Fruit fly (Drosophila melanogaster) whole organism, embryonic: ENCODE results near the gene CG7483.

Experiments
- CG10979 ChIP-seq: fragments of 200-800 bp; sonication (Bioruptor generic); optimal IDR thresholded peaks from 2 replicates; lab custom pipeline; 2018; ENCODE audit warnings: missing biosample characterization, mild to moderate bottlenecking, missing genetic modification characterization, moderate library complexity
- CG12744 ChIP-seq: fragments of 200-800 bp; sonication (Bioruptor generic); optimal IDR thresholded peaks from 2 replicates; lab custom pipeline; 2016; ENCODE audit warnings: missing biosample characterization, missing genetic modification characterization
- CG17186 ChIP-seq: fragments of 200-800 bp; sonication (Bioruptor generic); optimal IDR thresholded peaks from 3 replicates; lab custom pipeline; 2017; ENCODE audit warnings: missing biosample characterization, missing genetic modification reagents, missing genetic modification characterization
- CG17829 ChIP-seq: fragments of 200-800 bp; optimal IDR thresholded peaks from 2 replicates; lab custom pipeline; 2019; ENCODE audit warnings: missing biosample characterization, mild to moderate bottlenecking, missing genetic modification characterization, moderate library complexity
- CG1792 ChIP-seq: fragments of 200-800 bp; sonication (Bioruptor generic); optimal IDR thresholded peaks from 2 replicates; lab custom pipeline; 2016; ENCODE audit warnings: missing biosample characterization, missing genetic modification characterization
- CG18262 ChIP-seq: fragments of 200-800 bp; optimal IDR thresholded peaks from 3 replicates; lab custom pipeline; 2019; ENCODE audit warnings: missing biosample characterization, mild to moderate bottlenecking, missing genetic modification characterization, moderate library complexity
- CG2120 ChIP-seq: fragments of 200-800 bp; sonication (Bioruptor generic); optimal IDR thresholded peaks from 3 replicates; lab custom pipeline; 2016; ENCODE audit warnings: missing biosample characterization, missing genetic modification characterization
- CG2199 ChIP-seq: fragments of 200-800 bp; sonication (Bioruptor generic); IDR thresholded peaks from 3 replicates; pipeline ENCODE4 v1.3.6; 2022; ENCODE audit warnings: missing biosample characterization, missing genetic modification characterization
- CG2712 ChIP-seq: fragments of 200-800 bp; optimal IDR thresholded peaks from 3 replicates; lab custom pipeline; 2019; ENCODE audit warnings: missing biosample characterization, mild to moderate bottlenecking, missing genetic modification characterization, moderate library complexity
- CG7357 ChIP-seq: fragments of 200-800 bp; sonication (Bioruptor generic); IDR thresholded peaks from 3 replicates; pipeline ENCODE4 v1.3.6; 2022; ENCODE audit warnings: missing biosample characterization, missing genetic modification characterization
- CG7839 ChIP-seq: fragments of 200-800 bp; sonication (Bioruptor generic); optimal IDR thresholded peaks from 3 replicates; lab custom pipeline; 2018; ENCODE audit warnings: missing biosample characterization, mild to moderate bottlenecking, missing genetic modification characterization, moderate library complexity
- CG8944 ChIP-seq: fragments of 200-800 bp; sonication (Bioruptor generic); optimal IDR thresholded peaks from 3 replicates; lab custom pipeline; 2016; ENCODE audit warnings: missing biosample characterization, missing genetic modification characterization
- CG9215 ChIP-seq: fragments of 200-800 bp; sonication (Bioruptor generic); IDR thresholded peaks from 2 replicates; pipeline ENCODE4 v1.3.6; 2022; ENCODE audit warnings: missing biosample characterization, missing genetic modification characterization
- CG9932 ChIP-seq: fragments of 200-800 bp; sonication (Bioruptor generic); IDR thresholded peaks from 2 replicates; pipeline ENCODE4 v1.3.6; 2022; ENCODE audit warnings: missing biosample characterization, missing genetic modification characterization
- Dll ChIP-seq: fragments of 200-800 bp; sonication (Bioruptor generic); IDR thresholded peaks from 4 replicates; pipeline ENCODE4 v1.3.6; 2022; ENCODE audit warnings: missing biosample characterization, missing genetic modification characterization; ENCODE audit not compliant: partially characterized antibody
- Doc3 ChIP-seq: fragments of 200-800 bp; sonication (Bioruptor generic); IDR thresholded peaks from 3 replicates; pipeline ENCODE4 v1.3.6; 2022; ENCODE audit warnings: missing biosample characterization, missing genetic modification characterization; ENCODE audit not compliant: partially characterized antibody
- Dref ChIP-seq: fragments of 200-800 bp; sonication (Bioruptor generic); IDR thresholded peaks from 2 replicates; pipeline ENCODE4 v1.3.6; 2022; ENCODE audit warnings: missing biosample characterization, missing genetic modification characterization
- Fer2 ChIP-seq: fragments of 200-800 bp; sonication (Bioruptor generic); optimal IDR thresholded peaks from 2 replicates; lab custom pipeline; 2018; ENCODE audit warnings: missing biosample characterization, mild to moderate bottlenecking, missing genetic modification characterization, moderate library complexity
- H15 ChIP-seq: fragments of 200-800 bp; sonication (Bioruptor generic); IDR thresholded peaks from 3 replicates; pipeline ENCODE4 v1.3.6; 2022; ENCODE audit warnings: missing biosample characterization, missing genetic modification characterization
- Hand ChIP-seq: fragments of 200-800 bp; sonication (Bioruptor generic); optimal IDR thresholded peaks from 2 replicates; lab custom pipeline; 2017; ENCODE audit warnings: mild to moderate bottlenecking, missing biosample characterization, missing genetic modification reagents, missing genetic modification characterization
- Hey ChIP-seq: fragments of 200-800 bp; sonication (Bioruptor generic); optimal IDR thresholded peaks from 3 replicates; lab custom pipeline; 2018; ENCODE audit warnings: missing biosample characterization, mild to moderate bottlenecking, missing genetic modification characterization
- HmgZ ChIP-seq: fragments of 200-800 bp; sonication (Bioruptor generic); optimal IDR thresholded peaks from 2 replicates; lab custom pipeline; 2018; ENCODE audit warnings: missing biosample characterization, mild to moderate bottlenecking, missing genetic modification characterization
- Meics ChIP-seq: fragments of 200-800 bp; sonication (Bioruptor generic); optimal IDR thresholded peaks from 2 replicates; lab custom pipeline; 2017; ENCODE audit warnings: missing biosample characterization, mild to moderate bottlenecking, missing genetic modification characterization
- NFAT ChIP-seq: fragments of 200-800 bp; sonication (Bioruptor generic); IDR thresholded peaks from 2 replicates; pipeline ENCODE4 v1.3.6; 2022; ENCODE audit warnings: missing biosample characterization, missing genetic modification characterization
- Opbp ChIP-seq: fragments of 200-800 bp; sonication (Bioruptor generic); IDR thresholded peaks from 3 replicates; pipeline ENCODE4 v1.3.6; 2022; ENCODE audit warnings: missing biosample characterization, missing genetic modification characterization; ENCODE audit not compliant: partially characterized antibody
- Sin3A ChIP-seq: fragments of >200 bp; optimal IDR thresholded peaks from 2 replicates; lab custom pipeline; 2018
- Trl ChIP-seq, 3 experiments: fragments of >200 bp in 2 of 3; fragments of 200-800 bp in 1 of 3; sonication (Bioruptor generic) in 1 of 3; optimal IDR thresholded peaks; 2 replicates in 1 of 3; 3 replicates in 2 of 3; lab custom pipeline; 2016 to 2017; ENCODE audit warnings: missing biosample characterization in 1 of 3, missing genetic modification characterization in 1 of 3
- Vsx1 ChIP-seq: fragments of 200-800 bp; sonication (Bioruptor generic); optimal IDR thresholded peaks from 2 replicates; lab custom pipeline; 2017; ENCODE audit warnings: missing biosample characterization, mild to moderate bottlenecking, missing genetic modification characterization, missing genetic modification reagents
- Xbp1 ChIP-seq: fragments of 200-800 bp; sonication (Bioruptor generic); optimal IDR thresholded peaks from 3 replicates; lab custom pipeline; 2016; ENCODE audit warnings: missing biosample characterization, mild to moderate bottlenecking, missing genetic modification characterization
- Xrp1 ChIP-seq: fragments of 200-800 bp; sonication (Bioruptor generic); IDR thresholded peaks from 2 replicates; pipeline ENCODE4 v1.3.6; 2022; ENCODE audit warnings: missing biosample characterization, missing genetic modification characterization
- ase ChIP-seq: fragments of 200-800 bp; sonication (Bioruptor generic); IDR thresholded peaks from 3 replicates; pipeline ENCODE4 v1.3.6; 2022; ENCODE audit warnings: missing biosample characterization, missing genetic modification characterization
- az2 ChIP-seq: fragments of 200-800 bp; sonication (Bioruptor generic); optimal IDR thresholded peaks from 3 replicates; lab custom pipeline; 2016; ENCODE audit warnings: missing biosample characterization, missing genetic modification characterization
- cas ChIP-seq: fragments of 200-800 bp; sonication (Bioruptor generic); IDR thresholded peaks from 2 replicates; pipeline ENCODE4 v1.3.6; 2022; ENCODE audit warnings: missing biosample characterization, missing genetic modification characterization
- ci ChIP-seq: fragments of 200-800 bp; sonication (Bioruptor generic); IDR thresholded peaks from 3 replicates; pipeline ENCODE4 v1.3.6; 2022; ENCODE audit warnings: missing biosample characterization, missing genetic modification characterization
- crp ChIP-seq, 2 experiments: fragments of 200-800 bp; sonication (Bioruptor generic); optimal IDR thresholded peaks; 2 replicates in 1 of 2; 3 replicates in 1 of 2; lab custom pipeline; 2017; ENCODE audit warnings: missing biosample characterization in 2 of 2, missing genetic modification characterization in 2 of 2, mild to moderate bottlenecking in 1 of 2, moderate library complexity in 1 of 2
- ems ChIP-seq: fragments of 200-800 bp; sonication (Bioruptor generic); optimal IDR thresholded peaks from 3 replicates; lab custom pipeline; 2016; ENCODE audit warnings: missing biosample characterization, missing genetic modification characterization
- eyg ChIP-seq: fragments of 200-800 bp; sonication (Bioruptor generic); optimal IDR thresholded peaks from 3 replicates; lab custom pipeline; 2016; ENCODE audit warnings: missing biosample characterization, missing genetic modification characterization
- fd3F ChIP-seq: fragments of 200-800 bp; sonication (Bioruptor generic); optimal IDR thresholded peaks from 2 replicates; lab custom pipeline; 2018; ENCODE audit warnings: missing biosample characterization, mild to moderate bottlenecking, missing genetic modification characterization, moderate library complexity
- hkb ChIP-seq, 2 experiments: fragments of 200-800 bp in 1 of 2; fragments of >200 bp in 1 of 2; sonication (Bioruptor generic) in 1 of 2; IDR thresholded peaks in 1 of 2; optimal IDR thresholded peaks in 1 of 2; 2 replicates each; pipeline versions ENCODE4 v1.3.6 to Lab custom; 2017 to 2022; ENCODE audit warnings: missing biosample characterization in 1 of 2, missing genetic modification characterization in 1 of 2
- lilli ChIP-seq: fragments of 200-800 bp; sonication (Bioruptor generic); optimal IDR thresholded peaks from 3 replicates; lab custom pipeline; 2016; ENCODE audit warnings: missing biosample characterization, missing genetic modification characterization
- phol ChIP-seq: fragments of 200-800 bp; sonication (Bioruptor generic); optimal IDR thresholded peaks from 3 replicates; lab custom pipeline; 2018; ENCODE audit warnings: missing biosample characterization, mild to moderate bottlenecking, missing genetic modification characterization, moderate library complexity
- pros ChIP-seq: fragments of 200-800 bp; sonication (Bioruptor generic); optimal IDR thresholded peaks from 3 replicates; lab custom pipeline; 2019; ENCODE audit warnings: missing biosample characterization, mild to moderate bottlenecking, missing genetic modification characterization, moderate library complexity
- pzg ChIP-seq: fragments of 200-800 bp; sonication (Bioruptor generic); optimal IDR thresholded peaks from 3 replicates; lab custom pipeline; 2018; ENCODE audit warnings: missing biosample characterization, mild to moderate bottlenecking, missing genetic modification characterization, moderate library complexity
- slp2 ChIP-seq: fragments of 200-800 bp; sonication (Bioruptor generic); optimal IDR thresholded peaks from 2 replicates; lab custom pipeline; 2016; ENCODE audit warnings: missing biosample characterization, missing genetic modification characterization
- so ChIP-seq: fragments of 200-800 bp; sonication (Bioruptor generic); IDR thresholded peaks from 3 replicates; pipeline ENCODE4 v1.3.6; 2022; ENCODE audit warnings: missing biosample characterization, missing genetic modification characterization
- sug ChIP-seq: fragments of 200-800 bp; optimal IDR thresholded peaks from 2 replicates; lab custom pipeline; 2019; ENCODE audit warnings: missing biosample characterization, mild to moderate bottlenecking, missing genetic modification characterization, moderate library complexity
- toy ChIP-seq: fragments of 200-800 bp; sonication (Bioruptor generic); IDR thresholded peaks from 2 replicates; pipeline ENCODE4 v1.3.6; 2022; ENCODE audit warnings: missing biosample characterization, missing genetic modification characterization

Gene CG7483

DNA sequence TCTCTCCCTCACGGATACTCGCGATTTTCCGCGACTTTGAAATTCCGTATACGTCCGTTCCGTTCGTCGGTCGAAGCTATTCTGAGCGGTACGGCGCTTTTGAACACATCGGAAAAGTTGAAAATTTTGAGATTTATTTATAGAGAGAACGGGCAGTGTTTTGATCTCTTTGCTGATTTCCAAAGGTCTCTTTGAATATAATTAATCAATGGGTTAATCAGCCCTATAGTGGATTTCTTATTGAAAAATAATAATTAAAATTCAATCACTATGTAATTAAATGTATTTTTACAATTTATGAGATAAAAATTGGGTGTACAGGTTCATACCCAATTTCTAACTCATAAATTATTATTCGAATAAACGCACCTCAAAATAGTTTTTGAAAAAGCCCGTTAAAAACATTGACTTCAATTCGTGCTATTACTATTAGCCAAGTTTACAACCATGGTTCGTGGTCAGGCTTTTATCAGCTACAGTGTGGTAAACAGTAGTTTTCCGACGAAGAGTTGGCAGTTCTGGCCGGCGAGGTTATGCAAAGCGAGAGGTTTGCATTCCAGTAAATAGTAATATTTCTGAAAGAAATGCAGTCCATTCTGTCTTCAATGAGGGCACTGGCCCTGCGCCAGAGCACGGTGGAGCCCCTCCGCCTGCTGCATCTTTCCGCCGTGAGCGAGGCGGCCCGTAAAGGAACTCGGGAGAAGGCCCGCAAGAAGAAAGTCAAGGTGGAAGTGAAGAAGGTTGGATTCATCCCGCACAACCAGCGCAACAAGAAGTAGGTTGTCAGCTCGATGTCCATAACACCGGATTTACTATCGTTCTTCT, 11.9 kb upstream of the CG7483 start, which contains the start of the genes CG9626 and mRpL1 (continued):
- TF ChIP-seq Dref (GFP tag; lab: Robert Waterston, UW), result peak; percentile 42
- peak; percentile 90 for TF ChIP-seq pzg (GFP tag; lab: Kevin White, UChicago)
- TF ChIP-seq Hand (GFP tag; lab: Kevin White, UChicago), result no peak
- TF ChIP-seq CG10979 (tag; lab: Kevin White, UChicago), result peak; percentile 3
- TF ChIP-seq phol (tag; lab: Kevin White, UChicago), result peak; percentile 47
- TF ChIP-seq Opbp (GFP tag; lab: Robert Waterston, UW), result peak; percentile 63; the same call in 2 of the 3 replicates
- TF ChIP-seq Sin3A (lab: Kevin White, UChicago), result peak; percentile 49
- peak; percentile 64 for TF ChIP-seq CG17186 (GFP tag; lab: Kevin White, UChicago)
- no peak for TF ChIP-seq toy
- TF ChIP-seq, all 482 proteins: peak for 114

DNA sequence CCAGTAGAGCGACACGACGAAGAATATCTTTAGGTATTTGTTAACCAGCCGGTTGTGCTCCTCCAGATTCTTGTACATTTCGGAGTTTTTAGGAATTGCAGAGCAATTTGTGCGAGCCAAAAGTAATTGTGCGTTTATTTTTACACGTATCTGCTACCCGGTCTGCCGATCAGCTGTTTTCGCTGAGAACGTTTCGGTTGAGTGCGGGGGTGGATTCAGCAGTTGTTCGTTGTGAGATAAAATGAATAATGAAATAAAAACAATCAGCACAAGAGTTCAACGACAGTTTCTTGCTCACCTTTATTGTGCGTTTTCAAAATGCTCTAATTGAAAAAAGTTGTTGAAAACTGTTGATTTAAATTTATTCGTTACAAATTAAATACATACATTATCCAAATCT, 9.2 kb upstream of the CG7483 start, which contains the start of gene nac:
nac (minus strand) TSS at position 176 of the 400 bp plus-strand sequence.
- no peak for TF ChIP-seq CG12744 (GFP tag; lab: Kevin White, UChicago)
- TF ChIP-seq Xbp1 (GFP tag; lab: Kevin White, UChicago), result peak; percentile 28
- TF ChIP-seq CG9932 (GFP tag; lab: Robert Waterston, UW), result peak; percentile 49
- peak; percentile 5 for TF ChIP-seq CG7839 (tag; lab: Kevin White, UChicago)
- no peak for TF ChIP-seq ems
- peak; percentile 37 for TF ChIP-seq NFAT (GFP tag; lab: Robert Waterston, UW)
- TF ChIP-seq Doc3 (GFP tag; lab: Robert Waterston, UW), result no peak
- no peak for TF ChIP-seq Vsx1 (GFP tag; lab: Kevin White, UChicago)
- TF ChIP-seq Dll (GFP tag; lab: Robert Waterston, UW), result 0 out of 4 replicates have a peak, but pooled peaks have one; percentile 42
- peak; percentile 65 to 90 for TF ChIP-seq crp (GFP tag; optimal IDR thresholded peaks at IDR 0.05; lab: Kevin White, UChicago)
- TF ChIP-seq so (GFP tag; lab: Robert Waterston, UW), result 0 out of 3 replicates have a peak, but pooled peaks have one; percentile 12
- TF ChIP-seq sug (tag; lab: Kevin White, UChicago), result peak; percentile 9
- TF ChIP-seq lilli (GFP tag; lab: Kevin White, UChicago), result peak; percentile 41
- TF ChIP-seq H15 (GFP tag; lab: Robert Waterston, UW), result no peak
- peak; percentile 10 for TF ChIP-seq Meics (GFP tag; lab: Kevin White, UChicago)
- peak; percentile 24; the same call in 1 of the 2 replicates for TF ChIP-seq Xrp1
- TF ChIP-seq CG17829, result no peak
- TF ChIP-seq ase, result no peak
- 0 out of 3 replicates have a peak, but pooled peaks have one; percentile 36 for TF ChIP-seq ci (GFP tag; lab: Robert Waterston, UW)
- TF ChIP-seq fd3F (GFP tag; lab: Kevin White, UChicago), result no peak
- no peak for TF ChIP-seq eyg (GFP tag; lab: Kevin White, UChicago)
- TF ChIP-seq CG9215 (GFP tag; lab: Robert Waterston, UW), result no peak
- TF ChIP-seq CG1792 (GFP tag; lab: Kevin White, UChicago), result no peak
- no peak for TF ChIP-seq CG7357 (GFP tag; lab: Robert Waterston, UW)
- peak; percentile 97 for TF ChIP-seq hkb (optimal IDR thresholded peaks at IDR 0.05; lab: Kevin White, UChicago)
- TF ChIP-seq hkb (GFP tag; IDR thresholded peaks at IDR 0.05; lab: Robert Waterston, UW), result no peak
- TF ChIP-seq CG8944, result no peak
- peak; percentile 34 for TF ChIP-seq CG2120 (GFP tag; lab: Kevin White, UChicago)
- TF ChIP-seq CG2199 (GFP tag; lab: Robert Waterston, UW), result peak; percentile 26; the same call in 1 of the 3 replicates
- no peak for TF ChIP-seq slp2 (GFP tag; lab: Kevin White, UChicago)
- TF ChIP-seq CG18262 (tag; lab: Kevin White, UChicago), result peak; percentile 11
- TF ChIP-seq az2, result no peak
- no peak for TF ChIP-seq Fer2 (tag; lab: Kevin White, UChicago)
- TF ChIP-seq pros (GFP tag; lab: Kevin White, UChicago), result no peak
- no peak for TF ChIP-seq Trl (optimal IDR thresholded peaks at IDR 0.05; lab: Kevin White, UChicago)
- no peak for TF ChIP-seq Trl (GFP tag; optimal IDR thresholded peaks at IDR 0.05; lab: Kevin White, UChicago)
- TF ChIP-seq CG2712 (tag; lab: Kevin White, UChicago), result peak; percentile 7
- TF ChIP-seq Hey (tag; lab: Kevin White, UChicago), result no peak
- peak; percentile 41 for TF ChIP-seq HmgZ (tag; lab: Kevin White, UChicago)
- TF ChIP-seq cas (GFP tag; lab: Robert Waterston, UW), result no peak
